Worm (Caenorhabditis elegans): Measurements from ENCODE around the gene srlf-17.
A peak's percentile ranks its signal among the peaks of the same experiment; 100 is the strongest.

srlf-17 gene

ce11 chrIV:11100271-11100670 is 2.2 kb downstream of the srlf-17 start, which contains the start of gene str-3:
Gene str-3, minus strand, starts transcription at chrIV:11100371.
- TF ChIP-seq pha-4 (tag; optimal IDR thresholded peaks at IDR 0.05) (no peak), sptf-1 (tag; optimal IDR thresholded peaks at IDR 0.05) (no peak), mls-2 (tag; optimal IDR thresholded peaks at IDR 0.05) (no peak), ceh-43 (GFP tag; optimal IDR thresholded peaks at IDR 0.05) (no peak), zip-8 (tag; optimal IDR thresholded peaks at IDR 0.05) (no peak), ces-1 (GFP tag; optimal IDR thresholded peaks at IDR 0.05) (no peak), cnd-1 (tag; optimal IDR thresholded peaks at IDR 0.05) (no peak), nhr-12 (tag; optimal IDR thresholded peaks at IDR 0.05) (no peak), nhr-2 (tag; optimal IDR thresholded peaks at IDR 0.05) (no peak), ceh-39 (tag; optimal IDR thresholded peaks at IDR 0.05) (no peak), M03D4.4 (tag; optimal IDR thresholded peaks at IDR 0.05) (no peak), ham-2 (GFP tag; optimal IDR thresholded peaks at IDR 0.05) (no peak), unc-120 (tag; optimal IDR thresholded peaks at IDR 0.05; ENCODE audit: poor library complexity, severe bottlenecking) (no peak), nhr-237 (tag; optimal IDR thresholded peaks at IDR 0.05) (no peak), sem-2 (GFP tag; optimal IDR thresholded peaks at IDR 0.05) (no peak), blmp-1 (tag; optimal IDR thresholded peaks at IDR 0.05) (no peak), hlh-1 (tag; optimal IDR thresholded peaks at IDR 0.05) (no peak)

- TF ChIP-seq sptf-1 (tag; optimal IDR thresholded peaks at IDR 0.05) (no peak), nhr-12 (tag; optimal IDR thresholded peaks at IDR 0.05) (no peak), unc-39 (tag; optimal IDR thresholded peaks at IDR 0.05) (no peak), ceh-83 (GFP tag; optimal IDR thresholded peaks at IDR 0.05) (no peak), nhr-237 (tag; optimal IDR thresholded peaks at IDR 0.05) (no peak), drap-1 (GFP tag; optimal IDR thresholded peaks at IDR 0.05) (no peak)
These were observed 4.7 kb downstream of the srlf-17 start, which contains the start of gene M7.12 for ce11 chrIV:11097795-11098194. Gene M7.12, minus strand, starts transcription at chrIV:11097982.

- TF ChIP-seq unc-62 (GFP tag; optimal IDR thresholded peaks at IDR 0.05) (peak; percentile 32), mab-5 (tag; optimal IDR thresholded peaks at IDR 0.05) (no peak), ces-1 (GFP tag; optimal IDR thresholded peaks at IDR 0.05) (peak; percentile 53), sem-2 (GFP tag; optimal IDR thresholded peaks at IDR 0.05) (no peak), M03D4.4 (tag; optimal IDR thresholded peaks at IDR 0.05) (no peak), elt-3 (tag; optimal IDR thresholded peaks at IDR 0.05) (no peak)
These were observed 7.5 kb downstream of the srlf-17 start, which contains the start of gene M7.8 for ce11 chrIV:11094974-11095373. Gene M7.8, minus strand, starts transcription at chrIV:11095085.

DNA sequence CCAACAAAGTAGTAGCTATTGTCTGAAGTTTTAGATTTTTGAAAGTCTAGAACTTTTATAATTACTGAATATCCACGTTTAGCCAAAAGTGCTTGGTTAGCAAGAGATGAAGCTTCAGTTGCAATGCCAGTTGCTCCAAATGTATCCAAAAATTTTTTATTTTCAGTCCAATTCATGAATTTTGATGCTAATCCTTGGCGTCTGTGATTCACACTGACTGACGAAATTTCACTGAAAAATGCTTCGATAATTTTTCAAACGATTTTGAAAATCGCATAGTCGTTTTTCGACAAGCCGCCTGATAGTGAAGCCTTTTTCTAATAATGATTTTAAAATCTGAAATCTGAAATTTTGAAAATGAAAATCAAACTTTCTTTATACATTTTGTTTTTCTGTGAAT is 8.5 kb downstream of the srlf-17 start:
- TF ChIP-seq cnd-1 (tag; optimal IDR thresholded peaks at IDR 0.05) = no peak
- no peak for TF ChIP-seq mab-5 (tag; optimal IDR thresholded peaks at IDR 0.05)
- no peak for TF ChIP-seq zip-8 (tag; optimal IDR thresholded peaks at IDR 0.05)
- no peak for TF ChIP-seq mls-2 (tag; optimal IDR thresholded peaks at IDR 0.05)
- no peak for TF ChIP-seq elt-3 (tag; optimal IDR thresholded peaks at IDR 0.05)
- no peak for TF ChIP-seq ceh-39 (tag; optimal IDR thresholded peaks at IDR 0.05)

DNA sequence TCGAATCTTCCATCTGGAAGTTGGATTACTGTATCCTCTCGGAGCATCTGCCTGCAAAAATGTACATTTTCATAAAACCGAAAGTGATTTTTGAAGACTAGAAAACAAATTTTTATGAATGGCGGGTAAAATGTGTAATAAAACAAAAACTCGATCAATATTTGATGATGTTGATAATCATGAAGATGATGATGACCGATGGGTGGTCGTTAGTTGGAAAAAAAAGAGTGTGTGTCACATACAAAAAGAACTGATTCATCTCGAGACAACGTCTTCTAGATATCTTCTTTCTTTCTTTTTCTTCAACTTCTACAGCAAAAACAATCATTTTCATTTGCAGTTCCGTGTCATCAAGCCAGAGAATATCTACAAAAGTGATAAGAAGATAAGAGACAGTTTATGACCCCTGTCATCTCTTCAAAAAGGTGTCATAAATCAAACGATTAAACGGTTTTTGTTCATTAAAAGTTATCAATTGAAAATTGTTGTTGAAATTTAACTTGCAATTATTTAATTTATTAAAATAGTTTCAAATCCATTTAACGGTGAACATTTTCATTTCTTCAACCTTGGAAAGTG is 9.9 kb downstream of the srlf-17 start, which contains the start of gene bcc-1:
Gene bcc-1 (minus strand): TSS at position 51 of the 579 bp plus-strand sequence.
- TF ChIP-seq ceh-83 (GFP tag; optimal IDR thresholded peaks at IDR 0.05) (no peak), lin-13 (tag; optimal IDR thresholded peaks at IDR 0.05) (no peak), snpc-4 (tag; optimal IDR thresholded peaks at IDR 0.05) (no peak), M03D4.4 (tag; optimal IDR thresholded peaks at IDR 0.05) (no peak), flh-1 (GFP tag; optimal IDR thresholded peaks at IDR 0.05) (no peak)

DNA sequence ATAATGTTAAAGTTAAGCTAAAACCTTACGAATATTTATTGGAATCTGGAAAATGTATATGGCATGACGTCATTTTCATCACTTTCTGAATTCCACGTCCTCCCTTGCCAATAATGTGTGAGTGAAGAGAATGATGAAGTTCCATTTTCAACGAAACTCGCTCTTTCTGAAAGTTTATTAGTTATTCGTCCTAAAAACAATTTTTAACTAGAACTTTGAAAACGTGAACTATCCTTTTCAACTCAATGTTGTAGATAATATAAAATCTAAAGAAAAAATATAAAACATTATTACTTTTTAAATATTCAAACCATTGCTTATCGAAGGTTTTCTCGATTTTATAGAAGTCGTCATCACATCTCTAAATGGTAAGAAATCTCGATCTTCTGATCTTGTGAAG is 13.0 kb downstream of the srlf-17 start, which contains the start of gene M7.7:
Gene M7.7 (plus strand): TSS at position 301 of the 400 bp plus-strand sequence.
- no peak for TF ChIP-seq cnd-1 (tag; optimal IDR thresholded peaks at IDR 0.05)
- no peak for TF ChIP-seq elt-1 (tag; optimal IDR thresholded peaks at IDR 0.05; ENCODE audit: borderline replicate concordance, insufficient read depth)
- no peak for TF ChIP-seq blmp-1 (tag; optimal IDR thresholded peaks at IDR 0.05)
- no peak for TF ChIP-seq lsy-2 (tag; optimal IDR thresholded peaks at IDR 0.05)
- TF ChIP-seq drap-1 (GFP tag; optimal IDR thresholded peaks at IDR 0.05) = no peak
- TF ChIP-seq ceh-43 (GFP tag; optimal IDR thresholded peaks at IDR 0.05) = no peak
- no peak for TF ChIP-seq M03D4.4 (tag; optimal IDR thresholded peaks at IDR 0.05)
- no peak for TF ChIP-seq ces-1 (GFP tag; optimal IDR thresholded peaks at IDR 0.05)

All from whole organism, mixed stage, embryonic.